Fruit fly (Drosophila melanogaster) whole organism, embryonic: ENCODE data around the gene ppk7.

Source experiments
- Atf3 ChIP-seq: fragments of 200-800 bp; sonication (Bioruptor generic); optimal IDR thresholded peaks from 3 replicates; lab custom pipeline; 2016; ENCODE audit warnings: missing biosample characterization, missing genetic modification characterization
- B-H2 ChIP-seq: fragments of 200-800 bp; sonication (Bioruptor generic); optimal IDR thresholded peaks from 2 replicates; lab custom pipeline; 2018; ENCODE audit warnings: missing biosample characterization, mild to moderate bottlenecking, missing genetic modification characterization
- BEAF-32 ChIP-seq: fragments of 200-800 bp; sonication (Bioruptor generic); optimal IDR thresholded peaks from 3 replicates; lab custom pipeline; 2017; ENCODE audit warnings: missing biosample characterization, missing genetic modification characterization, mild to moderate bottlenecking, moderate library complexity, missing genetic modification reagents
- Bdp1 ChIP-seq: fragments of 200-800 bp; sonication (Bioruptor generic); optimal IDR thresholded peaks from 3 replicates; lab custom pipeline; 2016; ENCODE audit warnings: missing biosample characterization, missing genetic modification characterization
- CG10147 ChIP-seq: fragments of 200-800 bp; sonication (Bioruptor generic); optimal IDR thresholded peaks from 2 replicates; lab custom pipeline; 2019; ENCODE audit warnings: missing biosample characterization, mild to moderate bottlenecking, missing genetic modification characterization, moderate library complexity
- CG10274 ChIP-seq: fragments of 200-800 bp; sonication (Bioruptor generic); optimal IDR thresholded peaks from 3 replicates; lab custom pipeline; 2017; ENCODE audit warnings: missing biosample characterization, mild to moderate bottlenecking, missing genetic modification characterization
- CG10959 ChIP-seq: fragments of 200-800 bp; sonication (Bioruptor generic); IDR thresholded peaks from 2 replicates; pipeline ENCODE4 v1.3.6; 2022; ENCODE audit warnings: missing biosample characterization, missing genetic modification characterization
- CG12769 ChIP-seq: fragments of 200-800 bp; sonication (Bioruptor generic); optimal IDR thresholded peaks from 2 replicates; lab custom pipeline; 2019; ENCODE audit warnings: missing biosample characterization, mild to moderate bottlenecking, missing genetic modification characterization, moderate library complexity
- CG16815 ChIP-seq: fragments of 200-800 bp; sonication (Bioruptor generic); optimal IDR thresholded peaks from 3 replicates; lab custom pipeline; 2017; ENCODE audit warnings: missing biosample characterization, mild to moderate bottlenecking, missing genetic modification characterization
- CG17186 ChIP-seq: fragments of 200-800 bp; sonication (Bioruptor generic); optimal IDR thresholded peaks from 3 replicates; lab custom pipeline; 2017; ENCODE audit warnings: missing biosample characterization, missing genetic modification reagents, missing genetic modification characterization
- CG2120 ChIP-seq: fragments of 200-800 bp; sonication (Bioruptor generic); optimal IDR thresholded peaks from 3 replicates; lab custom pipeline; 2016; ENCODE audit warnings: missing biosample characterization, missing genetic modification characterization
- CG30403 ChIP-seq: fragments of 200-800 bp; sonication (Bioruptor generic); optimal IDR thresholded peaks from 3 replicates; lab custom pipeline; 2016; ENCODE audit warnings: missing biosample characterization, missing genetic modification characterization
- CG32767 ChIP-seq: fragments of 200-800 bp; sonication (Bioruptor generic); IDR thresholded peaks from 2 replicates; pipeline ENCODE4 v1.3.6; 2022; ENCODE audit warnings: missing biosample characterization, missing genetic modification characterization
- CG3407 ChIP-seq: fragments of 200-800 bp; sonication (Bioruptor generic); optimal IDR thresholded peaks from 2 replicates; lab custom pipeline; 2018; ENCODE audit warnings: missing biosample characterization, mild to moderate bottlenecking, missing genetic modification characterization
- CG3838 ChIP-seq: fragments of 200-800 bp; sonication (Bioruptor generic); optimal IDR thresholded peaks from 3 replicates; lab custom pipeline; 2016; ENCODE audit warnings: missing biosample characterization, missing genetic modification characterization
- CG3995 ChIP-seq: fragments of 200-800 bp; sonication (Bioruptor generic); optimal IDR thresholded peaks from 3 replicates; lab custom pipeline; 2016; ENCODE audit warnings: missing biosample characterization, missing genetic modification characterization
- CG6813 ChIP-seq: fragments of 200-800 bp; sonication (Bioruptor generic); optimal IDR thresholded peaks from 2 replicates; lab custom pipeline; 2017; ENCODE audit warnings: missing biosample characterization, missing genetic modification characterization, mild to moderate bottlenecking, moderate library complexity, missing genetic modification reagents
- CG8944 ChIP-seq: fragments of 200-800 bp; sonication (Bioruptor generic); optimal IDR thresholded peaks from 3 replicates; lab custom pipeline; 2016; ENCODE audit warnings: missing biosample characterization, missing genetic modification characterization
- CG9609 ChIP-seq: fragments of 200-800 bp; sonication (Bioruptor generic); optimal IDR thresholded peaks from 3 replicates; lab custom pipeline; 2016; ENCODE audit warnings: missing biosample characterization, missing genetic modification characterization
- D19A ChIP-seq: fragments of 200-800 bp; optimal IDR thresholded peaks from 3 replicates; lab custom pipeline; 2019; ENCODE audit warnings: missing biosample characterization, mild to moderate bottlenecking, missing genetic modification characterization, moderate library complexity
- Eip74EF ChIP-seq, 2 experiments: fragments of 200-800 bp in 1 of 2; fragments of >200 bp in 1 of 2; sonication (Bioruptor generic) in 1 of 2; optimal IDR thresholded peaks; 2 replicates each; lab custom pipeline; 2017 to 2019; ENCODE audit warnings: missing biosample characterization in 2 of 2, missing genetic modification characterization in 2 of 2, mild to moderate bottlenecking in 1 of 2, moderate library complexity in 1 of 2
- Fer3 ChIP-seq: fragments of 200-800 bp; sonication (Bioruptor generic); optimal IDR thresholded peaks from 2 replicates; lab custom pipeline; 2018; ENCODE audit warnings: missing biosample characterization, mild to moderate bottlenecking, missing genetic modification characterization, moderate library complexity
- Max ChIP-seq: fragments of 200-800 bp; sonication (Bioruptor generic); optimal IDR thresholded peaks from 2 replicates; lab custom pipeline; 2016; ENCODE audit warnings: missing biosample characterization, mild to moderate bottlenecking, missing genetic modification characterization
- Myb ChIP-seq: fragments of 200-800 bp; sonication (Bioruptor generic); optimal IDR thresholded peaks from 2 replicates; lab custom pipeline; 2016; ENCODE audit warnings: missing biosample characterization, missing genetic modification characterization
- Nf-YB ChIP-seq: fragments of 200-800 bp; sonication (Bioruptor generic); optimal IDR thresholded peaks from 3 replicates; lab custom pipeline; 2019; ENCODE audit warnings: missing biosample characterization, mild to moderate bottlenecking, missing genetic modification characterization, moderate library complexity
- Oaz ChIP-seq: fragments of 200-800 bp; sonication (Bioruptor generic); IDR thresholded peaks from 2 replicates; pipeline ENCODE4 v1.3.6; 2022; ENCODE audit warnings: missing biosample characterization, missing genetic modification characterization
- Scr ChIP-seq: fragments of 200-800 bp; sonication (Bioruptor generic); IDR thresholded peaks from 2 replicates; pipeline ENCODE4 v1.3.6; 2022; ENCODE audit warnings: missing biosample characterization, missing genetic modification characterization; ENCODE audit not compliant: partially characterized antibody
- Trl ChIP-seq, 3 experiments: fragments of >200 bp in 2 of 3; fragments of 200-800 bp in 1 of 3; sonication (Bioruptor generic) in 1 of 3; optimal IDR thresholded peaks; 2 replicates in 1 of 3; 3 replicates in 2 of 3; lab custom pipeline; 2016 to 2017; ENCODE audit warnings: missing biosample characterization in 1 of 3, missing genetic modification characterization in 1 of 3
- Xbp1 ChIP-seq: fragments of 200-800 bp; sonication (Bioruptor generic); optimal IDR thresholded peaks from 3 replicates; lab custom pipeline; 2016; ENCODE audit warnings: missing biosample characterization, mild to moderate bottlenecking, missing genetic modification characterization
- al ChIP-seq: fragments of 200-800 bp; sonication (Bioruptor generic); IDR thresholded peaks from 2 replicates; pipeline ENCODE4 v1.3.6; 2022; ENCODE audit warnings: missing biosample characterization, missing genetic modification characterization
- az2 ChIP-seq: fragments of 200-800 bp; sonication (Bioruptor generic); optimal IDR thresholded peaks from 3 replicates; lab custom pipeline; 2016; ENCODE audit warnings: missing biosample characterization, missing genetic modification characterization
- cad ChIP-seq: fragments of >200 bp; optimal IDR thresholded peaks from 2 replicates; lab custom pipeline; 2017; ENCODE audit warnings: missing biosample characterization, missing genetic modification characterization
- corto ChIP-seq: fragments of 200-800 bp; sonication (Bioruptor generic); optimal IDR thresholded peaks from 2 replicates; lab custom pipeline; 2016; ENCODE audit warnings: missing biosample characterization, mild to moderate bottlenecking, missing genetic modification characterization, moderate library complexity
- dati ChIP-seq: fragments of 200-800 bp; sonication (Bioruptor generic); IDR thresholded peaks from 2 replicates; pipeline ENCODE4 v1.3.6; 2022; ENCODE audit warnings: missing biosample characterization, missing genetic modification characterization
- dmrt99B ChIP-seq: fragments of 200-800 bp; sonication (Bioruptor generic); optimal IDR thresholded peaks from 2 replicates; lab custom pipeline; 2018; ENCODE audit warnings: missing biosample characterization, mild to moderate bottlenecking, missing genetic modification characterization, moderate library complexity
- dysf ChIP-seq: fragments of 200-800 bp; sonication (Bioruptor generic); IDR thresholded peaks from 3 replicates; pipeline ENCODE4 v1.3.6; 2022; ENCODE audit warnings: missing biosample characterization, missing genetic modification characterization
- ewg ChIP-seq: fragments of 200-800 bp; sonication (Bioruptor generic); optimal IDR thresholded peaks from 3 replicates; lab custom pipeline; 2017; ENCODE audit warnings: mild to moderate bottlenecking, missing biosample characterization, missing genetic modification reagents, missing genetic modification characterization
- gt ChIP-seq: fragments of 200-800 bp; sonication (Bioruptor generic); IDR thresholded peaks from 2 replicates; pipeline ENCODE4 v1.3.6; 2022; ENCODE audit warnings: missing biosample characterization, missing genetic modification characterization
- hbn ChIP-seq: fragments of 200-800 bp; sonication (Bioruptor generic); IDR thresholded peaks from 2 replicates; pipeline ENCODE4 v1.3.6; 2022; ENCODE audit warnings: missing biosample characterization, missing genetic modification characterization; ENCODE audit not compliant: partially characterized antibody
- hth ChIP-seq: fragments of >200 bp; optimal IDR thresholded peaks from 2 replicates; lab custom pipeline; 2017; ENCODE audit warnings: inconsistent platforms
- knrl ChIP-seq: fragments of 200-800 bp; sonication (Bioruptor generic); IDR thresholded peaks from 3 replicates; pipeline ENCODE4 v1.3.6; 2022; ENCODE audit warnings: missing biosample characterization, missing genetic modification characterization; ENCODE audit not compliant: partially characterized antibody
- mirr ChIP-seq: fragments of 200-800 bp; sonication (Bioruptor generic); optimal IDR thresholded peaks from 3 replicates; lab custom pipeline; 2018; ENCODE audit warnings: missing biosample characterization, mild to moderate bottlenecking, missing genetic modification characterization
- mld ChIP-seq: fragments of 200-800 bp; sonication (Bioruptor generic); IDR thresholded peaks from 3 replicates; pipeline ENCODE4 v1.3.6; 2022; ENCODE audit warnings: missing biosample characterization, missing genetic modification characterization; ENCODE audit not compliant: partially characterized antibody
- pho ChIP-seq: fragments of 200-800 bp; sonication (Bioruptor generic); optimal IDR thresholded peaks from 2 replicates; lab custom pipeline; 2016; ENCODE audit warnings: missing biosample characterization, missing genetic modification characterization
- sima ChIP-seq: fragments of 200-800 bp; sonication (Bioruptor generic); optimal IDR thresholded peaks from 2 replicates; lab custom pipeline; 2016; ENCODE audit warnings: missing biosample characterization, missing genetic modification characterization
- trem ChIP-seq: fragments of 200-800 bp; optimal IDR thresholded peaks from 3 replicates; lab custom pipeline; 2019; ENCODE audit warnings: missing biosample characterization, mild to moderate bottlenecking, missing genetic modification characterization, moderate library complexity
- unpg ChIP-seq: fragments of 200-800 bp; sonication (Bioruptor generic); optimal IDR thresholded peaks from 3 replicates; lab custom pipeline; 2018; ENCODE audit warnings: missing biosample characterization, mild to moderate bottlenecking, missing genetic modification characterization, moderate library complexity
- wdn ChIP-seq: fragments of 200-800 bp; sonication (Bioruptor generic); IDR thresholded peaks from 2 replicates; pipeline ENCODE4 v1.3.6; 2022; ENCODE audit warnings: missing biosample characterization, missing genetic modification characterization
- wek ChIP-seq: fragments of 200-800 bp; sonication (Bioruptor generic); optimal IDR thresholded peaks from 3 replicates; lab custom pipeline; 2018; ENCODE audit warnings: missing biosample characterization, mild to moderate bottlenecking, missing genetic modification characterization, moderate library complexity

Gene ppk7

DNA sequence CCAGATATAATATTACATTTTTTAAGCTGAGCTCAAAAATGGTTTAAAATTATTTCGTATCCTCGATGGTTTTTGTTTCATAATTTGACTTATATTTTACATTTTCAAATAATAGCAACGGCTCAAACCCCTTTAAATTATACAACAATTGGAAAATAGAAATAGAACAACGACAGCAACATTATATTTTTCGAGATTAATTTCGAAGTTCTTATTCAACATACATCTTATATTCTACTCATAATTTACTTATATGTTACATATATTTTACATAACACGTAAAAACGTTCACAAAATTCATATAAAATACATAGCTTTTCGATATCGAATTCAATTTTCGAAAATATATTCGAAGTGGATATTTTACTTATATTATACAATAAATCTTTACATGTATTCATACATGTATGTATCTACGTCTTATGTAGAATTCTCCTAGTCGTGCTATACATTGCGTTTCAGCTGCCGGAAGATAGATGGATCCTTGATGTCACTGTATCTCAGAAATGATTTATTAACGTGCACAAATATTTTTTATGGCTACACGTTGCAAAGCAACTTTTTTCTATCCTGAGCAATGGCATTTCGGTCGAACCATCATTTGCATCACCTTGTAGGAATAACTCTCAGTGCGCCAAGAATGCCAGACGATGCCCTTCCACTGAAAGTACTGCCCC, 2.7 kb upstream of the ppk7 start (continued):
- TF ChIP-seq Atf3 (GFP tag; lab: Kevin White, UChicago) (no peak), B-H2 (GFP tag; lab: Kevin White, UChicago) (peak; percentile 14), Myb (GFP tag; lab: Kevin White, UChicago) (no peak), unpg (GFP tag; lab: Kevin White, UChicago) (peak; percentile 34), D19A (no peak), Max (GFP tag; lab: Kevin White, UChicago) (no peak), CG8944 (GFP tag; lab: Kevin White, UChicago) (no peak), Eip74EF (GFP tag; optimal IDR thresholded peaks at IDR 0.05; lab: Kevin White, UChicago) (no peak), Trl (optimal IDR thresholded peaks at IDR 0.05; lab: Kevin White, UChicago) (no peak), Trl (GFP tag; optimal IDR thresholded peaks at IDR 0.05; lab: Kevin White, UChicago) (peak; percentile 13), CG3838 (no peak), CG30403 (GFP tag; lab: Kevin White, UChicago) (peak; percentile 9), Oaz (0 out of 2 replicates have a peak, but pooled peaks have one; percentile 28), ewg (GFP tag; lab: Kevin White, UChicago) (peak; percentile 45), corto (no peak), mirr (peak; percentile 51), CG6813 (GFP tag; lab: Kevin White, UChicago) (peak; percentile 36), dati (GFP tag; lab: Robert Waterston, UW) (no peak), CG10959 (GFP tag; lab: Robert Waterston, UW) (no peak; the same call in 1 of the 2 replicates), Fer3 (peak; percentile 49), az2 (GFP tag; lab: Kevin White, UChicago) (peak; percentile 48), sima (GFP tag; lab: Kevin White, UChicago) (no peak), Bdp1 (GFP tag; lab: Kevin White, UChicago) (no peak), CG10147 (no peak), hbn (GFP tag; lab: Robert Waterston, UW) (no peak), CG9609 (GFP tag; lab: Kevin White, UChicago) (no peak), CG32767 (GFP tag; lab: Robert Waterston, UW) (no peak), gt (GFP tag; lab: Robert Waterston, UW) (no peak), Scr (GFP tag; lab: Robert Waterston, UW) (no peak), CG17186 (no peak), Nf-YB (GFP tag; lab: Kevin White, UChicago) (peak; percentile 34), wdn (0 out of 2 replicates have a peak, but pooled peaks have one; percentile 6), CG10274 (GFP tag; lab: Kevin White, UChicago) (no peak), trem (tag; lab: Kevin White, UChicago) (peak; percentile 46), CG16815 (no peak), dmrt99B (tag; lab: Kevin White, UChicago) (peak; percentile 32), Xbp1 (GFP tag; lab: Kevin White, UChicago) (peak; percentile 54), CG2120 (no peak), al (GFP tag; lab: Robert Waterston, UW) (no peak), CG3407 (GFP tag; lab: Kevin White, UChicago) (peak; percentile 7), pho (GFP tag; lab: Kevin White, UChicago) (no peak), CG3995 (GFP tag; lab: Kevin White, UChicago) (peak; percentile 73), BEAF-32 (GFP tag; lab: Kevin White, UChicago) (no peak), mld (no peak), wek (GFP tag; lab: Kevin White, UChicago) (peak; percentile 6), cad (GFP tag; lab: Kevin White, UChicago) (no peak), dysf (GFP tag; lab: Robert Waterston, UW) (0 out of 3 replicates have a peak, but pooled peaks have one; percentile 4), knrl (GFP tag; lab: Robert Waterston, UW) (peak; percentile 58), hth (lab: Kevin White, UChicago) (no peak), CG12769 (tag; lab: Kevin White, UChicago) (no peak)
